Worm (Caenorhabditis elegans): ENCODE measurements around the gene K09G1.1.

K09G1.1 gene

DNA sequence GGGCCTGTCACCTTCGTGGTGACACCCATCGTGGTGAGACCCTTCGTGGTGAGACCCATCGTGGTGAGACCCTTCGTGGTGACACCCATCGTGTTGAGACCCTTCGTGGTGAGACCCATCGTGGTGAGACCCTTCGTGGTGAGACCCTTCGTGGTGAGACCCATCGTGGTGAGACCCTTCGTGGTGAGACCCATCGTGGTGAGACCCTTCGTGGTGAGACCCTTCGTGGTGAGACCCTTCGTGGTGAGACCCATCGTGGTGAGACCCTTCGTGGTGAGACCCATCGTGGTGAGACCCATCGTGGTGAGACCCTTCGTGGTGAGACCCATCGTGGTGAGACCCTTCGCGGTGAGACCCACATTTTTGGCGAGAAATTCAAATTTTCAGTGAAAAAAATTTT is 18.6 kb downstream of the K09G1.1 start:
- peak; percentile 51 for TF ChIP-seq F33H1.4 (GFP tag; IDR thresholded peaks at IDR 0.05)
- peak; percentile 17; the same call in 1 of the 2 replicates for TF ChIP-seq D2030.7 (GFP tag; IDR thresholded peaks at IDR 0.05)
- peak; percentile 93 for TF ChIP-seq egrh-3 (GFP tag; IDR thresholded peaks at IDR 0.05)

DNA sequence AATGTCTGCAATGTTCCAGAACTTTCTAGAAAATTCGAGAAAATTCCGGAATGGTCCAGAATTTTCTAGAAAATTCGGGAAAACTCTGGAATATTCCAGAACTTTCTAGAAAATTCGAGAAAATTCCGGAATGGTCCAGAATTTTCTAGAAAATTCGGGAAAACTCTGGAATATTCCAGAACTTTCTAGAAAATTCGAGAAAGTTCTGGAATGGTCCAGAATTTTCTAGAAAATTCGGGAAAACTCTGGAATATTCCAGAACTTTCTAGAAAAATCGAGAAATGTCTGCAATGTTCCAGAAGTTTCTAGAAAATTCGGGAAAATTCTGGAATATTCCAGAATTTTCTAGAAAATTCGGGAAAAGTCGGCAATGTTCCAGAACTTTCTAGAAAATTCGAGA is 20.1 kb downstream of the K09G1.1 start:
- TF ChIP-seq F33H1.4 (GFP tag; IDR thresholded peaks at IDR 0.05) = peak; percentile 29; the same call in 1 of the 2 replicates
- TF ChIP-seq ceh-100 (GFP tag; IDR thresholded peaks at IDR 0.05) = peak; percentile 47; the same call in 1 of the 2 replicates
- TF ChIP-seq Y56A3A.18 (GFP tag; IDR thresholded peaks at IDR 0.05) = peak; percentile 76; the same call in 1 of the 2 replicates
- peak; percentile 66 for TF ChIP-seq attf-6 (GFP tag; IDR thresholded peaks at IDR 0.05)
- peak; percentile 59; the same call in 1 of the 2 replicates for TF ChIP-seq D2030.7 (GFP tag; IDR thresholded peaks at IDR 0.05)
- TF ChIP-seq Y95B8A.8 (GFP tag; IDR thresholded peaks at IDR 0.05) = peak; percentile 22; the same call in 1 of the 2 replicates
- peak; percentile 99 for TF ChIP-seq hsf-1 (GFP tag; IDR thresholded peaks at IDR 0.05)
- 0 out of 2 replicates have a peak, but pooled peaks have one; percentile 55 for TF ChIP-seq B0019.2 (GFP tag; conservative IDR thresholded peaks at IDR 0.05)
- peak; percentile 96 for TF ChIP-seq dox-1 (GFP tag; IDR thresholded peaks at IDR 0.05)
- TF ChIP-seq ceh-91 (GFP tag; IDR thresholded peaks at IDR 0.05) = peak; percentile 12; the same call in 1 of the 2 replicates
- peak; percentile 82 for TF ChIP-seq madf-3 (GFP tag; IDR thresholded peaks at IDR 0.05)
- TF ChIP-seq rcor-1 (GFP tag; IDR thresholded peaks at IDR 0.05) = peak; percentile 60
- peak; percentile 62; the same call in 1 of the 2 replicates for TF ChIP-seq egl-44 (GFP tag; IDR thresholded peaks at IDR 0.05)
- 0 out of 2 replicates have a peak, but pooled peaks have one; percentile 40 for TF ChIP-seq nfyb-1 (GFP tag; IDR thresholded peaks at IDR 0.05)
- TF ChIP-seq madf-6 (GFP tag; IDR thresholded peaks at IDR 0.05) = peak; percentile 67
- 0 out of 2 replicates have a peak, but pooled peaks have one; percentile 68 for TF ChIP-seq F39B2.1 (GFP tag; IDR thresholded peaks at IDR 0.05)
- 0 out of 2 replicates have a peak, but pooled peaks have one; percentile 56 for TF ChIP-seq ceh-40 (GFP tag; IDR thresholded peaks at IDR 0.05)
- peak; percentile 66 for TF ChIP-seq egrh-3 (GFP tag; IDR thresholded peaks at IDR 0.05)
- TF ChIP-seq ekl-4 (GFP tag; IDR thresholded peaks at IDR 0.05) = peak; percentile 77
- peak; percentile 69 for TF ChIP-seq pbrm-1 (GFP tag; IDR thresholded peaks at IDR 0.05)

DNA sequence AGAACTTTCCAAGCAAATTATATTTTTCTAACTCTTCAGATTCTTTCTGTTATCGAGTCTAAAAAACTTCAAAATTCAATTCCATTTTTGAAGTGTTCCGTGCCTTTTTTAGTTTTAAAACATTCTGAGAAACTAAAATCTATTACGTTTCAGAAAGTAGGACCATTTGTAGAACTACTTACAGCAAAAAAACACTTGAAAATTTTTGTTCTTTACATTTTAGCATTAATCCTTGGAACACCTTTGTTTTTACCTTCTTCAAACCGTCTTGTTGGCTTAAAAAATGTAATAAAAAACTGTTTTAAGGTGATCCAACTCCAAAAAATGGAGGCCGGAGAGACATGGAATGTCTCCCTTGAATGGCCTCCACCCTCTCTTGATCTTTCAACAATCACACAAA is 24.9 kb downstream of the K09G1.1 start, which contains the start of gene dop-2:
TSS of gene dop-2 (plus strand) at position 301 of the 400 bp plus-strand sequence.
- TF ChIP-seq gei-17 (GFP tag; optimal IDR thresholded peaks at IDR 0.05) (no peak), F57A8.1 (GFP tag; optimal IDR thresholded peaks at IDR 0.05) (no peak)

DNA sequence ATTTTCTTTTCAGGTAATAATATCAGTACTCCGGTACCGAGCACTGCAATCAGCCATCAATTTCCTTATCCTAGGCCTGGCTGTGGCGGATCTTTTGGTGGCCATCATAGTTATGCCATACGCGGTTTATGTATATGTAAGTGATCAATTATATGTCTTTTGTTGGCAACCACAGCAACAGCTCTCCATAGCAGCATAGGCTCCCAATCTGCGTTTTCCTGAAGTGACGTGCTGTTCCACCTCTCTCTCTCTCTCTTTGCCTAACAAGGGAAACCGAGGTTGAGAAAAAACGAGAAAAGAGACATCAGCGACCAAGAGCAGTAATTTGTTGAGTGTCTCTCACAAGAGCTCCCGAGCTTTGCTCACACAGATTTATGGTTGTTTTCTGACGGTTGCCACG is 25.9 kb downstream of the K09G1.1 start:
- TF ChIP-seq madf-3 (GFP tag; IDR thresholded peaks at IDR 0.05) = no peak
- no peak for TF ChIP-seq akir-1 (GFP tag; optimal IDR thresholded peaks at IDR 0.05)
- no peak for TF ChIP-seq hlh-12 (tag; optimal IDR thresholded peaks at IDR 0.05)
- TF ChIP-seq Y67H2A.10 (GFP tag; conservative IDR thresholded peaks at IDR 0.05) = no peak
- no peak for TF ChIP-seq ceh-91 (GFP tag; IDR thresholded peaks at IDR 0.05)
- no peak for TF ChIP-seq xnd-1 (tag; optimal IDR thresholded peaks at IDR 0.05)
- TF ChIP-seq C06A6.2 (GFP tag; conservative IDR thresholded peaks at IDR 0.05) = no peak
- no peak for TF ChIP-seq Y95B8A.8 (GFP tag; IDR thresholded peaks at IDR 0.05)
- no peak for TF ChIP-seq Y53F4B.3 (GFP tag; IDR thresholded peaks at IDR 0.05)
- TF ChIP-seq pbrm-1 (GFP tag; IDR thresholded peaks at IDR 0.05) = no peak
- TF ChIP-seq repo-1 (tag; optimal IDR thresholded peaks at IDR 0.05) = no peak
- no peak for TF ChIP-seq lin-26 (GFP tag; IDR thresholded peaks at IDR 0.05)
- no peak for TF ChIP-seq tlf-1 (GFP tag; optimal IDR thresholded peaks at IDR 0.05)
- no peak for TF ChIP-seq egl-18 (GFP tag; IDR thresholded peaks at IDR 0.05)
- TF ChIP-seq ztf-18 (tag; optimal IDR thresholded peaks at IDR 0.05) = no peak
- no peak for TF ChIP-seq madf-10 (tag; optimal IDR thresholded peaks at IDR 0.05)
- no peak for TF ChIP-seq tbx-9 (tag; optimal IDR thresholded peaks at IDR 0.05; ENCODE audit: borderline replicate concordance)
- TF ChIP-seq snpc-1.1 (tag; optimal IDR thresholded peaks at IDR 0.05; ENCODE audit: insufficient read depth) = no peak
- TF ChIP-seq hlh-26 (GFP tag; conservative IDR thresholded peaks at IDR 0.05) = no peak

Data from whole organism, young adult.